Worm (Caenorhabditis elegans) whole organism, early embryonic: ENCODE results near the gene C26B2.8.

ENCODE experiments used
- B0310.2 ChIP-seq: sonication (generic microtip); optimal IDR thresholded peaks from 2 replicates; lab custom pipeline; 2016; ENCODE audit warnings: mild to moderate bottlenecking, missing genetic modification characterization, missing compliant biosample characterization
- F13C5.2 ChIP-seq: sonication (generic microtip); optimal IDR thresholded peaks from 2 replicates; lab custom pipeline; 2017; ENCODE audit warnings: mild to moderate bottlenecking, missing genetic modification characterization, inconsistent platforms, missing compliant biosample characterization
- aly-1 ChIP-seq: sonication (generic microtip); optimal IDR thresholded peaks from 2 replicates; lab custom pipeline; 2016; ENCODE audit warnings: missing genetic modification characterization, missing compliant biosample characterization
- ama-1 ChIP-seq: fragments of 150-350 bp; optimal IDR thresholded peaks from 2 replicates; lab custom pipeline; 2014
- ceh-13 ChIP-seq: fragments of 200-800 bp; sonication (Bioruptor generic); optimal IDR thresholded peaks from 2 replicates; lab custom pipeline; 2018; ENCODE audit warnings: mild to moderate bottlenecking, missing genetic modification characterization, missing compliant biosample characterization
- ceh-36 ChIP-seq: sonication (generic microtip); optimal IDR thresholded peaks from 2 replicates; lab custom pipeline; 2016; ENCODE audit warnings: missing genetic modification characterization, inconsistent platforms, missing compliant biosample characterization
- ets-7 ChIP-seq: sonication (generic microtip); optimal IDR thresholded peaks from 2 replicates; lab custom pipeline; 2016; ENCODE audit warnings: missing genotype, missing genetic modification characterization, missing compliant biosample characterization
- flt-1 ChIP-seq: fragments of 200-800 bp; sonication (Bioruptor generic); IDR thresholded peaks from 2 replicates; pipeline ENCODE4 v1.3.6; 2022; ENCODE audit warnings: missing genetic modification characterization, missing compliant biosample characterization
- hmbx-1 ChIP-seq: sonication (generic microtip); optimal IDR thresholded peaks from 2 replicates; lab custom pipeline; 2016; ENCODE audit warnings: mild to moderate bottlenecking, missing genetic modification characterization, missing compliant biosample characterization
- hmg-4 ChIP-seq: fragments of 200-800 bp; sonication (Bioruptor generic); optimal IDR thresholded peaks from 2 replicates; lab custom pipeline; 2018; ENCODE audit warnings: mild to moderate bottlenecking, missing genetic modification characterization, missing compliant biosample characterization
- hnd-1 ChIP-seq: sonication (generic microtip); optimal IDR thresholded peaks from 2 replicates; lab custom pipeline; 2016; ENCODE audit warnings: missing genetic modification characterization, missing compliant biosample characterization
- scrt-1 ChIP-seq: fragments of 200-800 bp; sonication (Bioruptor generic); IDR thresholded peaks from 2 replicates; pipeline ENCODE4 v1.3.6; 2022; ENCODE audit warnings: missing genetic modification characterization, missing compliant biosample characterization
- tbx-11 ChIP-seq: fragments of 200-800 bp; sonication (Bioruptor generic); IDR thresholded peaks from 2 replicates; pipeline ENCODE4 v1.3.6; 2022; ENCODE audit warnings: missing genetic modification characterization, missing compliant biosample characterization
- tbx-37 ChIP-seq: fragments of 200-800 bp; sonication (Bioruptor generic); conservative IDR thresholded peaks from 2 replicates; pipeline ENCODE4 v1.3.6; 2022; ENCODE audit warnings: missing genetic modification reagents, missing genetic modification characterization, missing compliant biosample characterization

ce11 chrIV:8010521-8010920 is 3.4 kb upstream of the C26B2.8 start:
- TF ChIP-seq tbx-11: no peak
- TF ChIP-seq ceh-13 (GFP tag; lab: Kevin White, UChicago): no peak
- TF ChIP-seq flt-1 (GFP tag; lab: Robert Waterston, UW): no peak
- no peak for TF ChIP-seq ama-1
- no peak for TF ChIP-seq B0310.2 (tag; lab: Kevin White, UChicago)
- no peak for TF ChIP-seq ets-7 (tag; lab: Kevin White, UChicago)
- TF ChIP-seq ceh-36 (tag; lab: Kevin White, UChicago): no peak
- no peak for TF ChIP-seq hmbx-1 (tag; lab: Kevin White, UChicago)
- no peak for TF ChIP-seq hmg-4 (GFP tag; lab: Kevin White, UChicago)
- TF ChIP-seq aly-1: no peak
- TF ChIP-seq tbx-37: no peak
- TF ChIP-seq scrt-1 (GFP tag; lab: Robert Waterston, UW): no peak
- no peak for TF ChIP-seq hnd-1 (tag; lab: Kevin White, UChicago)
- TF ChIP-seq F13C5.2: no peak
